In the genomic region with DNA sequence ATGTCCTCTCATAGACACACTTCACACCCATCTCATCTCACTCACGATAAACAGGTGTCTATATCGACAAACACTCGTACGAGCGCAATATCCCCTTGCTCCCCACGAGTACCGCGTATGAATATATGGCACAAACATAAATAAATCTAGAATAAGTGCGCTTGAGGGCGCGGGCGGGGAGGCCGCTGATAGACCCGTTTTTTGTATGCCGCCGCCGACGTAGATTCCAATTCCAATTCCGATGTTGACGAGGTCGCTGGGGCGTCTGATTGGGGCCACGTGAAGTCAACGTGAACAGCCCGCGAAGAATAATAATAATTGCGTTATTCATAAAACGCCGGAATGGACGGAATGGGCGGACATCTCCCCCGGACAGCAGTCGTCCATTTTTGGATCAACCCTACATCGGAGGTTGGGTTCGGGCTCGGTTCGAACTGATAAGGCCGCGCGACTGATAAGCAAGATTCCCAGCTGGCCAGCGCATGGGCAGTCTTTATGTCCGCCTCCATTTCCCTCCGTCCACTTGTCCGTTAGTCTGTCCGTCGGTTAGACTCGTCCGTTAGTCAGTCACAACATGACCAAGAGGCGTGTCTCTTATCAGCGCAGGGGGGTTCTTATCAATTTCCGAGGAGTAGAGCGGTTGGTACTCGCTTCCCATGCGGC, we compare ENCODE assay signal across 2 fruit fly cellular contexts.
TF ChIP-seq lines count a peak whose summit lies in the region.

No protein-coding gene starts in this region.

TF ChIP-seq in whole organism, embryonic, 481 proteins besides CTCF, POLR2A, EP300 and RAD21 (continued from another document and continues in another):
- TF ChIP-seq HmgZ (tag; optimal IDR thresholded peaks at IDR 0.05; lab: Kevin White, UChicago) (peak; percentile 62), CG17385 (GFP tag; optimal IDR thresholded peaks at IDR 0.05; lab: Kevin White, UChicago) (peak; percentile 3), z (GFP tag; IDR thresholded peaks at IDR 0.05; lab: Robert Waterston, UW) (no peak), CG14710 (tag; optimal IDR thresholded peaks at IDR 0.05; lab: Kevin White, UChicago) (no peak), CG6683 (GFP tag; optimal IDR thresholded peaks at IDR 0.05; lab: Kevin White, UChicago) (peak; percentile 26), CG1647 (GFP tag; optimal IDR thresholded peaks at IDR 0.05; lab: Kevin White, UChicago) (no peak), Jarid2 (GFP tag; optimal IDR thresholded peaks at IDR 0.05; lab: Kevin White, UChicago) (no peak), Gug (GFP tag; IDR thresholded peaks at IDR 0.05; lab: Robert Waterston, UW) (no peak), scrt (GFP tag; optimal IDR thresholded peaks at IDR 0.05; lab: Kevin White, UChicago) (peak; percentile 28), Blimp-1 (GFP tag; optimal IDR thresholded peaks at IDR 0.05; lab: Kevin White, UChicago) (no peak), mld (GFP tag; IDR thresholded peaks at IDR 0.05; lab: Robert Waterston, UW; ENCODE audit: partially characterized antibody) (no peak), CoRest (tag; optimal IDR thresholded peaks at IDR 0.05; lab: Kevin White, UChicago) (peak; percentile 19), org-1 (GFP tag; optimal IDR thresholded peaks at IDR 0.05; lab: Kevin White, UChicago) (no peak), Ets97D (GFP tag; optimal IDR thresholded peaks at IDR 0.05; lab: Kevin White, UChicago) (no peak), lab (GFP tag; optimal IDR thresholded peaks at IDR 0.05; lab: Kevin White, UChicago) (peak; percentile 75), Sox102F (GFP tag; optimal IDR thresholded peaks at IDR 0.05; lab: Kevin White, UChicago) (peak; percentile 6), CG11695 (GFP tag; IDR thresholded peaks at IDR 0.05; lab: Robert Waterston, UW) (no peak), CG16863 (GFP tag; optimal IDR thresholded peaks at IDR 0.05; lab: Kevin White, UChicago) (no peak), Optix (GFP tag; IDR thresholded peaks at IDR 0.05; lab: Robert Waterston, UW) (no peak), gcm (GFP tag; optimal IDR thresholded peaks at IDR 0.05; lab: Kevin White, UChicago) (no peak), CG4617 (GFP tag; optimal IDR thresholded peaks at IDR 0.05; lab: Kevin White, UChicago; ENCODE audit: borderline replicate concordance) (no peak), CG9609 (GFP tag; optimal IDR thresholded peaks at IDR 0.05; lab: Kevin White, UChicago) (no peak), pb (GFP tag; optimal IDR thresholded peaks at IDR 0.05; lab: Kevin White, UChicago) (no peak), CG7963 (GFP tag; IDR thresholded peaks at IDR 0.05; lab: Robert Waterston, UW; ENCODE audit: partially characterized antibody) (no peak), Aef1 (GFP tag; IDR thresholded peaks at IDR 0.05; lab: Robert Waterston, UW) (no peak), CG12071 (GFP tag; optimal IDR thresholded peaks at IDR 0.05; lab: Kevin White, UChicago) (peak; percentile 41), rib (GFP tag; IDR thresholded peaks at IDR 0.05; lab: Robert Waterston, UW) (peak; percentile 67; the same call in 1 of the 2 replicates), CG15696 (tag; optimal IDR thresholded peaks at IDR 0.05; lab: Kevin White, UChicago) (no peak), sug (tag; optimal IDR thresholded peaks at IDR 0.05; lab: Kevin White, UChicago) (peak; percentile 100), CG3163 (GFP tag; optimal IDR thresholded peaks at IDR 0.05; lab: Kevin White, UChicago) (no peak), CG16813 (GFP tag; IDR thresholded peaks at IDR 0.05; lab: Robert Waterston, UW; ENCODE audit: partially characterized antibody) (no peak), Sry-δ (GFP tag; optimal IDR thresholded peaks at IDR 0.05; lab: Kevin White, UChicago) (no peak), luna (GFP tag; optimal IDR thresholded peaks at IDR 0.05; lab: Kevin White, UChicago) (no peak), HLH54F (GFP tag; optimal IDR thresholded peaks at IDR 0.05; lab: Kevin White, UChicago) (peak; percentile 16), zen (tag; optimal IDR thresholded peaks at IDR 0.05; lab: Kevin White, UChicago) (no peak), CG10979 (tag; optimal IDR thresholded peaks at IDR 0.05; lab: Kevin White, UChicago) (no peak), dm (GFP tag; optimal IDR thresholded peaks at IDR 0.05; lab: Kevin White, UChicago) (peak; percentile 41), CrebB (tag; optimal IDR thresholded peaks at IDR 0.05; lab: Kevin White, UChicago) (peak; percentile 14), CG10147 (GFP tag; optimal IDR thresholded peaks at IDR 0.05; lab: Kevin White, UChicago) (peak; percentile 2), dimm (GFP tag; IDR thresholded peaks at IDR 0.05; lab: Robert Waterston, UW) (no peak), ci (GFP tag; IDR thresholded peaks at IDR 0.05; lab: Robert Waterston, UW) (peak; percentile 21; the same call in 1 of the 3 replicates), Atf3 (GFP tag; optimal IDR thresholded peaks at IDR 0.05; lab: Kevin White, UChicago) (no peak), CG4404 (GFP tag; IDR thresholded peaks at IDR 0.05; lab: Robert Waterston, UW) (no peak), p53 (GFP tag; optimal IDR thresholded peaks at IDR 0.05; lab: Kevin White, UChicago) (no peak), CG5180 (GFP tag; optimal IDR thresholded peaks at IDR 0.05; lab: Kevin White, UChicago) (peak; percentile 74), Fer2 (tag; optimal IDR thresholded peaks at IDR 0.05; lab: Kevin White, UChicago) (no peak), PHDP (tag; optimal IDR thresholded peaks at IDR 0.05; lab: Kevin White, UChicago) (peak; percentile 9), CG10267 (tag; optimal IDR thresholded peaks at IDR 0.05; lab: Kevin White, UChicago) (no peak), Dfd (GFP tag; optimal IDR thresholded peaks at IDR 0.05; lab: Kevin White, UChicago) (no peak), emc (GFP tag; optimal IDR thresholded peaks at IDR 0.05; lab: Kevin White, UChicago) (no peak), ash1 (GFP tag; optimal IDR thresholded peaks at IDR 0.05; lab: Kevin White, UChicago) (no peak), CG32767 (GFP tag; IDR thresholded peaks at IDR 0.05; lab: Robert Waterston, UW) (no peak), ERR (GFP tag; optimal IDR thresholded peaks at IDR 0.05; lab: Kevin White, UChicago) (peak; percentile 20), sisA (GFP tag; IDR thresholded peaks at IDR 0.05; lab: Robert Waterston, UW) (no peak), disco-r (GFP tag; optimal IDR thresholded peaks at IDR 0.05; lab: Kevin White, UChicago) (no peak), pros (GFP tag; optimal IDR thresholded peaks at IDR 0.05; lab: Kevin White, UChicago) (peak; percentile 33), CG10654 (GFP tag; optimal IDR thresholded peaks at IDR 0.05; lab: Kevin White, UChicago) (no peak), CG7928 (GFP tag; optimal IDR thresholded peaks at IDR 0.05; lab: Kevin White, UChicago) (no peak), CG8281 (tag; optimal IDR thresholded peaks at IDR 0.05; lab: Kevin White, UChicago) (no peak), Med (GFP tag; lab: Kevin White, UChicago) (peak; percentile 88), Eip74EF (GFP tag; optimal IDR thresholded peaks at IDR 0.05; lab: Kevin White, UChicago) (no peak), CG8944 (GFP tag; optimal IDR thresholded peaks at IDR 0.05; lab: Kevin White, UChicago) (no peak), Fer1 (GFP tag; optimal IDR thresholded peaks at IDR 0.05; lab: Kevin White, UChicago) (peak; percentile 56), pho (GFP tag; optimal IDR thresholded peaks at IDR 0.05; lab: Kevin White, UChicago) (no peak)

TF ChIP-seq in whole organism, wandering third instar larva, 38 proteins besides CTCF, POLR2A, EP300 and RAD21 (continued from another document):
- TF ChIP-seq woc (GFP tag; optimal IDR thresholded peaks at IDR 0.05; lab: Kevin White, UChicago), result no peak
- peak; percentile 8 for TF ChIP-seq Mio (GFP tag; optimal IDR thresholded peaks at IDR 0.05; lab: Kevin White, UChicago)
- no peak for TF ChIP-seq Myc (optimal IDR thresholded peaks at IDR 0.05; lab: Kevin White, UChicago)
- peak in 1 of 2 experiments; percentile 51 for TF ChIP-seq dl (GFP tag; optimal IDR thresholded peaks at IDR 0.05; lab: Kevin White, UChicago; ENCODE audit: insufficient read depth in 1 of 2, partially characterized antibody in 2 of 2)
- no peak for TF ChIP-seq tai (GFP tag; optimal IDR thresholded peaks at IDR 0.05; lab: Kevin White, UChicago)
TF ChIP-seq in whole organism, wandering third instar larva: peak in this region for 11.
